Fruit fly (Drosophila melanogaster) whole organism, pupa: ENCODE measurements around the gene Zaf1.

Experiments used
- CG10348 ChIP-seq: fragments of 200-800 bp; sonication (Bioruptor generic); IDR thresholded peaks from 2 replicates; pipeline ENCODE4 v1.3.6; 2022; ENCODE audit warnings: missing biosample characterization, missing genetic modification characterization
- CG12605 ChIP-seq: fragments of 200-800 bp; sonication (Bioruptor generic); IDR thresholded peaks from 2 replicates; pipeline ENCODE4 v1.3.6; 2022; ENCODE audit warnings: missing biosample characterization, missing genetic modification characterization
- CG13204 ChIP-seq: fragments of 200-800 bp; sonication (Bioruptor generic); optimal IDR thresholded peaks from 2 replicates; lab custom pipeline; 2018; ENCODE audit warnings: missing biosample characterization, mild to moderate bottlenecking, missing genetic modification characterization, moderate library complexity
- CG14655 ChIP-seq: fragments of 200-800 bp; sonication (Bioruptor generic); optimal IDR thresholded peaks from 3 replicates; lab custom pipeline; 2017; ENCODE audit warnings: mild to moderate bottlenecking, missing biosample characterization, missing genetic modification reagents, missing genetic modification characterization
- CG15710 ChIP-seq: fragments of 200-800 bp; sonication (Bioruptor generic); optimal IDR thresholded peaks from 2 replicates; lab custom pipeline; 2018; ENCODE audit warnings: missing biosample characterization, mild to moderate bottlenecking, missing genetic modification characterization, moderate library complexity
- CG17806 ChIP-seq: fragments of 200-800 bp; sonication (Bioruptor generic); optimal IDR thresholded peaks from 2 replicates; lab custom pipeline; 2018; ENCODE audit warnings: missing biosample characterization, mild to moderate bottlenecking, missing genetic modification characterization, moderate library complexity
- CG32121 ChIP-seq: fragments of 200-800 bp; sonication (Bioruptor generic); IDR thresholded peaks from 2 replicates; pipeline ENCODE4 v1.3.6; 2022; ENCODE audit warnings: missing biosample characterization, missing genetic modification characterization
- CG34367 ChIP-seq: fragments of 200-800 bp; sonication (Bioruptor generic); optimal IDR thresholded peaks from 2 replicates; lab custom pipeline; 2018; ENCODE audit warnings: missing biosample characterization, mild to moderate bottlenecking, missing genetic modification characterization
- CG4496 ChIP-seq: fragments of 200-800 bp; sonication (Bioruptor generic); IDR thresholded peaks from 3 replicates; pipeline ENCODE4 v1.3.6; 2022; ENCODE audit warnings: missing biosample characterization, missing genetic modification characterization
- CG8159 ChIP-seq: fragments of 200-800 bp; sonication (Bioruptor generic); optimal IDR thresholded peaks from 3 replicates; lab custom pipeline; 2018; ENCODE audit warnings: missing biosample characterization, mild to moderate bottlenecking, missing genetic modification characterization, moderate library complexity
- CG8301 ChIP-seq: fragments of 200-800 bp; sonication (Bioruptor generic); optimal IDR thresholded peaks from 2 replicates; lab custom pipeline; 2018; ENCODE audit warnings: missing biosample characterization, mild to moderate bottlenecking, missing genetic modification characterization
- CG9948 ChIP-seq: fragments of 200-800 bp; sonication (Bioruptor generic); optimal IDR thresholded peaks from 2 replicates; lab custom pipeline; 2018; ENCODE audit warnings: missing biosample characterization, mild to moderate bottlenecking, missing genetic modification characterization, moderate library complexity
- D1 ChIP-seq: fragments of 200-800 bp; sonication (Bioruptor generic); optimal IDR thresholded peaks from 2 replicates; lab custom pipeline; 2018; ENCODE audit warnings: missing biosample characterization, mild to moderate bottlenecking, missing genetic modification characterization, moderate library complexity
- EcR ChIP-seq: fragments of 200-800 bp; sonication (Bioruptor generic); optimal IDR thresholded peaks from 3 replicates; lab custom pipeline; 2019; ENCODE audit warnings: missing biosample characterization, missing genetic modification characterization, mild to moderate bottlenecking, moderate library complexity, missing genetic modification reagents
- Ets98B ChIP-seq: fragments of 200-800 bp; sonication (Bioruptor generic); IDR thresholded peaks from 2 replicates; pipeline ENCODE4 v1.3.6; 2022; ENCODE audit warnings: missing biosample characterization, missing genetic modification characterization
- Pif1A ChIP-seq: fragments of 200-800 bp; sonication (Bioruptor generic); optimal IDR thresholded peaks from 3 replicates; lab custom pipeline; 2016; ENCODE audit warnings: missing biosample characterization, missing genetic modification characterization
- Pif1B ChIP-seq: fragments of 200-800 bp; sonication (Bioruptor generic); optimal IDR thresholded peaks from 3 replicates; lab custom pipeline; 2016; ENCODE audit warnings: missing biosample characterization, missing genetic modification characterization
- Snoo ChIP-seq: fragments of 200-800 bp; sonication (Bioruptor generic); optimal IDR thresholded peaks from 3 replicates; lab custom pipeline; 2017; ENCODE audit warnings: missing biosample characterization, mild to moderate bottlenecking, missing genetic modification characterization, inconsistent platforms
- fd96Ca ChIP-seq: fragments of 200-800 bp; sonication (Bioruptor generic); IDR thresholded peaks from 3 replicates; pipeline ENCODE4 v1.3.6; 2022; ENCODE audit warnings: missing biosample characterization, missing genetic modification characterization
- gl ChIP-seq: fragments of 200-800 bp; sonication (Bioruptor generic); optimal IDR thresholded peaks from 2 replicates; lab custom pipeline; 2018; ENCODE audit warnings: missing biosample characterization, mild to moderate bottlenecking, missing genetic modification characterization
- rn ChIP-seq: fragments of 200-800 bp; sonication (Bioruptor generic); IDR thresholded peaks from 2 replicates; pipeline ENCODE4 v1.3.6; 2022; ENCODE audit warnings: missing biosample characterization, missing genetic modification characterization

Zaf1 gene

DNA sequence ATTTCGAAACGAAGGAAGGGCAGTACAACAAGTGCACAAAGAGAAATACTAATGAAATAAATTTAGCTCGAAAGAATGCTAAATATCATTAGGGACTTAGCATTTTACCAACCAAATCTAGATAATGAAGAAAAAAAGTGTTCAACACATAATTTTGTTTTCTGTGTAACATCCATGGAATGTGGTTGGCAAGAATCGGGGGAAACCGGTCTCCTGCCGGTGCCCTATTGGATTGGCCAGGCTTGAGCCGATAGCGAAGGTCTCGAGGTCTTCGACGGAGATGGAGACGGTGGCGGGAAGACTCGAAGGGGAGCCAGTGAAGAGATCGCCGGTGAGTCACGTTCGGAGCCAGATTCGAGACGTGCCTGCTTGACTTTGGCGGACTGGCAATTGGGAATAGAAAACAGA is 32.3 kb upstream of the Zaf1 start:
- TF ChIP-seq CG15710 (peak; percentile 85), CG4496 (GFP tag; lab: Robert Waterston, UW) (peak; percentile 90), CG17806 (peak; percentile 87), CG8159 (tag; lab: Kevin White, UChicago) (peak; percentile 87), EcR (GFP tag; lab: Kevin White, UChicago) (peak; percentile 81), CG13204 (GFP tag; lab: Kevin White, UChicago) (peak; percentile 74), D1 (tag; lab: Kevin White, UChicago) (peak; percentile 25), Ets98B (GFP tag; lab: Robert Waterston, UW) (peak; percentile 74), CG14655 (GFP tag; lab: Kevin White, UChicago) (peak; percentile 80), gl (tag; lab: Kevin White, UChicago) (peak; percentile 76), Pif1A (peak; percentile 83), rn (GFP tag; lab: Robert Waterston, UW) (peak; percentile 41; the same call in 1 of the 2 replicates), CG32121 (GFP tag; lab: Robert Waterston, UW) (peak; percentile 76), CG34367 (tag; lab: Kevin White, UChicago) (peak; percentile 81), CG10348 (GFP tag; lab: Robert Waterston, UW) (no peak), CG8301 (tag; lab: Kevin White, UChicago) (peak; percentile 78), fd96Ca (GFP tag; lab: Robert Waterston, UW) (peak; percentile 62; the same call in 1 of the 3 replicates), CG12605 (GFP tag; lab: Robert Waterston, UW) (peak; percentile 56; the same call in 1 of the 2 replicates), Pif1B (GFP tag; lab: Kevin White, UChicago) (peak; percentile 86), Snoo (tag; lab: Kevin White, UChicago) (peak; percentile 78), CG9948 (tag; lab: Kevin White, UChicago) (peak; percentile 83)

DNA sequence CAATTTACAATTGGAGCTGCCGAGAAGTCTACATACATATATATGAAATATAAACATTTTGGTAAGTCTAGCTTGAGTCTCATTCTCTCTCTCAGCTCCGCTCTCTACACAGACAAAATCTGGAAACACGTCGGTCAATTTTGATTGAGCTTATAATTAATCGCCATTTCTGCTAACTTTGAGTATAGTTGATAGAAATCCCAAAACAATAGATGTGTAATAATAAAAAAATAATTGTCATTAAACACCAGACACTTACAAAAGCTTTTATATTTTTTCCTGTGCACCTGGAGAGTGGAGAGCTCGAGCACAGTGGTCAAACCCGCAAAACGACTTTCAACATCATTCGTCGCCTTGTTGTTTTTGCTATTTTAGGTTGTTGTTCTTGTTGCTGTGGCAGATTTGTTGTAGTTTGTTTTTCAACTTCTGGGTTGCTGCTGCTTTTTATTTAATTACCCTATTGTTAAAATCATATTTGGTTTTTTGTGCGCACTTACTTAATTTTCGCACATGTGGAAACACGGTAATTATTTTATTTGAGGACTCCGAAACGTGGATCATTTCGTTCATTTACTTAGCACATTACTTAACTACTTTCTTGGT is 31.3 kb upstream of the Zaf1 start:
- TF ChIP-seq CG8159 (tag; lab: Kevin White, UChicago) (peak; percentile 99), fd96Ca (GFP tag; lab: Robert Waterston, UW) (peak; percentile 99), CG10348 (GFP tag; lab: Robert Waterston, UW) (peak; percentile 94), Pif1B (GFP tag; lab: Kevin White, UChicago) (peak; percentile 100), CG34367 (tag; lab: Kevin White, UChicago) (peak; percentile 99), CG13204 (GFP tag; lab: Kevin White, UChicago) (peak; percentile 96), gl (tag; lab: Kevin White, UChicago) (peak; percentile 98), CG32121 (GFP tag; lab: Robert Waterston, UW) (peak; percentile 99), D1 (tag; lab: Kevin White, UChicago) (peak; percentile 97), EcR (GFP tag; lab: Kevin White, UChicago) (peak; percentile 60), CG14655 (GFP tag; lab: Kevin White, UChicago) (peak; percentile 99), CG12605 (GFP tag; lab: Robert Waterston, UW) (peak; percentile 99), Pif1A (peak; percentile 99), Snoo (tag; lab: Kevin White, UChicago) (peak; percentile 98), CG15710 (peak; percentile 99), rn (GFP tag; lab: Robert Waterston, UW) (peak; percentile 97), CG8301 (tag; lab: Kevin White, UChicago) (peak; percentile 99), CG4496 (GFP tag; lab: Robert Waterston, UW) (peak; percentile 99), CG17806 (peak; percentile 99), Ets98B (GFP tag; lab: Robert Waterston, UW) (peak; percentile 99), CG9948 (tag; lab: Kevin White, UChicago) (peak; percentile 99)

DNA sequence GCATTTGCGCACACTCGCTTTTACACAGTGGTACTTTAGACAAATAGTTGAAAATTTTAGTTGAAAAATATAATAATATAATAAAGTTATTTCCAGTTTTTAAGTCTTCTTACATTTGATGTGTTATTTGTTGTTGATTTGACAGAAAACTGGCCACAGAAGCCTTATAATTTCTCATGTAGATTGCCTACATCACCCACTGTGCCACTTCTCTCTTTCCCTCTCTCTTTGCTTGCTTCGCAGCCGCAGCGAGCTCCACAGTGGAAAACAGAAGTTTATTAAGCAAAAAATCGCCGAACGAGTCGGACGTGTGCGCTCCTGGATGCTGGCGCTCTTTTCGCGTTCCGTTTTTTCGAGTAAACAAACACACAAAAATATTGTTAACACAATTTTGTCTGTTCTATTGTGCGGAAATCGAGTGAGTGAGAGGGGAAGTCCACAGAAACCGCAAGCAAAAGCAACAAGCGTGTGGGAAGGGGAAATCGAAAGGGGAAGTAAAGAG is 30.5 kb upstream of the Zaf1 start, which contains the start of gene CG42327:
CG42327 (plus strand) TSS at position 277 of the 502 bp plus-strand sequence.
- TF ChIP-seq CG4496 (GFP tag; lab: Robert Waterston, UW) (peak; percentile 98), Pif1B (GFP tag; lab: Kevin White, UChicago) (peak; percentile 97), D1 (tag; lab: Kevin White, UChicago) (peak; percentile 88), rn (GFP tag; lab: Robert Waterston, UW) (peak; percentile 89), CG9948 (tag; lab: Kevin White, UChicago) (peak; percentile 92), CG15710 (peak; percentile 85), CG32121 (GFP tag; lab: Robert Waterston, UW) (peak; percentile 98), fd96Ca (GFP tag; lab: Robert Waterston, UW) (peak; percentile 97), gl (tag; lab: Kevin White, UChicago) (peak; percentile 80), CG12605 (GFP tag; lab: Robert Waterston, UW) (peak; percentile 97), CG13204 (GFP tag; lab: Kevin White, UChicago) (peak; percentile 70), CG10348 (GFP tag; lab: Robert Waterston, UW) (peak; percentile 63), Snoo (tag; lab: Kevin White, UChicago) (peak; percentile 93), EcR (GFP tag; lab: Kevin White, UChicago) (peak; percentile 11), CG8159 (tag; lab: Kevin White, UChicago) (peak; percentile 91), Ets98B (GFP tag; lab: Robert Waterston, UW) (peak; percentile 98), Pif1A (peak; percentile 95), CG8301 (tag; lab: Kevin White, UChicago) (peak; percentile 96), CG17806 (peak; percentile 95), CG14655 (GFP tag; lab: Kevin White, UChicago) (peak; percentile 97), CG34367 (tag; lab: Kevin White, UChicago) (peak; percentile 91)
